Fruit fly (Drosophila melanogaster): ENCODE measurements around the gene CG31988.

The CG31988 gene

DNA sequence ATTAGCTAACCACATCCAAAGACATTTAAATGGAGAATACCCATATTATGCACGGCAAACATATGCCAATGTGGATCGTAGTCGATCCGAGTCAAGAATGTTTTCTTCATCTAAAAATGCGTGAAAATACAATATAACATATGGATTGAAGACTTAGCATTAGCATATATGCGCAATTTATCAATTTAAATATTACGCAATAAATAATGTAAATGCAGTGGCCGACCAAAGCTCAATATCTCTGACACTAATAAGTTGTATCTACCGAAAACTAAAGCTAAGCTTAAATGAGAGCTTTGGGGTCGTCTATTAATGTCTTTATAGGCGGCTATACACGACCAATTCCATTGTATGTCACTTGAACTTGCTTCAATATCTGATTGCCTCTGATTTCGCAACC lies 32.9 kb upstream of the CG31988 start:
- no peak for TF ChIP-seq Myc (optimal IDR thresholded peaks at IDR 0.05)
- no peak for TF ChIP-seq h (optimal IDR thresholded peaks at IDR 0.05)
- no peak for TF ChIP-seq insv (optimal IDR thresholded peaks at IDR 0.05)
- TF ChIP-seq Sin3A (optimal IDR thresholded peaks at IDR 0.05) = no peak
- TF ChIP-seq psq (optimal IDR thresholded peaks at IDR 0.05) = no peak
- TF ChIP-seq ttk (optimal IDR thresholded peaks at IDR 0.05) = no peak

dm6 chr2L:21234388-21234984 lies 31.9 kb upstream of the CG31988 start:
- TF ChIP-seq h (optimal IDR thresholded peaks at IDR 0.05) (no peak), ttk (optimal IDR thresholded peaks at IDR 0.05) (no peak), Myc (optimal IDR thresholded peaks at IDR 0.05) (no peak), Sin3A (optimal IDR thresholded peaks at IDR 0.05) (no peak), insv (optimal IDR thresholded peaks at IDR 0.05) (no peak), psq (optimal IDR thresholded peaks at IDR 0.05) (no peak)

DNA sequence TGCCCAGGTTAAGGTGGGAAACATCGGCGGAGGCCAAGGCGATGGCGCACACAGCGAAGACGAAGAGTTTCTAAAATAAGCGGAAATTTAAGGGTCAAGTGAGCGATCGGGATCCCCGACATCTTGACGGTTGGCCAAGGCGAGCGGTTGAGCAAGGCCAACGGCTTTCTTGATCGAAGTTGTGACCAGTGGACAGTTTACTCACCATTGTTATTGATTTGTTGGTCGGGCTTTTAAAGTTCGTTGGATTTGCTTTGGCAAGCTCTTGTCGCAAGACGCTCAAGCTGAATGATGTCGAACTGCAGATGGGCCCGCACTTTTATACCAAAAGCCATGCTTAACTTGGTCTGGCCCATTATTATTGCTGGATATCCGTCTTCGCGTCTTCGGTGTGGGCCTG lies 30.8 kb upstream of the CG31988 start:
- no peak for TF ChIP-seq insv (optimal IDR thresholded peaks at IDR 0.05)
- no peak for TF ChIP-seq Sin3A (optimal IDR thresholded peaks at IDR 0.05)
- no peak for TF ChIP-seq ttk (optimal IDR thresholded peaks at IDR 0.05)
- no peak for TF ChIP-seq psq (optimal IDR thresholded peaks at IDR 0.05)
- TF ChIP-seq h (optimal IDR thresholded peaks at IDR 0.05) = no peak
- no peak for TF ChIP-seq Myc (optimal IDR thresholded peaks at IDR 0.05)

- no peak for TF ChIP-seq Sin3A (optimal IDR thresholded peaks at IDR 0.05)
- TF ChIP-seq Myc (optimal IDR thresholded peaks at IDR 0.05) = no peak
- no peak for TF ChIP-seq ttk (optimal IDR thresholded peaks at IDR 0.05)
- no peak for TF ChIP-seq psq (optimal IDR thresholded peaks at IDR 0.05)
These were observed 19.2 kb upstream of the CG31988 start for dm6 chr2L:21221778-21222177.

- TF ChIP-seq h (optimal IDR thresholded peaks at IDR 0.05) = no peak
- no peak for TF ChIP-seq Sin3A (optimal IDR thresholded peaks at IDR 0.05)
- no peak for TF ChIP-seq psq (optimal IDR thresholded peaks at IDR 0.05)
- TF ChIP-seq Myc (optimal IDR thresholded peaks at IDR 0.05) = no peak
- TF ChIP-seq insv (optimal IDR thresholded peaks at IDR 0.05) = no peak
- TF ChIP-seq ttk (optimal IDR thresholded peaks at IDR 0.05) = no peak
These were observed 18.5 kb upstream of the CG31988 start, which contains the start of gene CG8677 for dm6 chr2L:21221114-21221578. Gene CG8677, plus strand, starts transcription at chr2L:21221312.

dm6 chr2L:21220396-21220795 lies 17.8 kb upstream of the CG31988 start, which contains the start of gene Atg18b:
Gene Atg18b, minus strand, starts transcription at chr2L:21220572.
- TF ChIP-seq h (optimal IDR thresholded peaks at IDR 0.05) (no peak), psq (optimal IDR thresholded peaks at IDR 0.05) (no peak), insv (optimal IDR thresholded peaks at IDR 0.05) (no peak), ttk (optimal IDR thresholded peaks at IDR 0.05) (no peak), Sin3A (optimal IDR thresholded peaks at IDR 0.05) (no peak), Myc (optimal IDR thresholded peaks at IDR 0.05) (no peak)

DNA sequence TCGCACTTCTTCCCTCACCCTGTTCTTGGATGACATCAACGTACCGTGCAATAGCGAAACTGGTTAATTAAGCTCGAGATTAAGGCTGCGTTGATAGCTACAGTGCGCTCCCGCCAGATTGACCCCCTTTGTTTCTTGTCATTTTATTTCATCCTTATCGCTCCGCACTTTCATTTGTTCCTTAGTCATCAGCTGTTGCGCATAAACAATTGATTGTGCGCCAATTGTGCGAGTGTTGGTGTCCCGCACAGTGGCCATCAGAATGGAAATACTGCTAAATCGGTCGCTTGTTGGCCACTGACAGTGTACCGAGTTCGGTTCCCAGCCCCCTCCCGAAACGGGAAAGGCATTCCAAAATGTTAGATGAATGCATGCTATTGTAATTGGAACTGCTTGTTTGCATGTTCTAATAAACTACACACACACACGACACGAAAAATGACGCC lies 17.1 kb upstream of the CG31988 start:
- TF ChIP-seq h (optimal IDR thresholded peaks at IDR 0.05) = no peak
- no peak for TF ChIP-seq ttk (optimal IDR thresholded peaks at IDR 0.05)
- TF ChIP-seq insv (optimal IDR thresholded peaks at IDR 0.05) = no peak
- no peak for TF ChIP-seq Myc (optimal IDR thresholded peaks at IDR 0.05)
- TF ChIP-seq Sin3A (optimal IDR thresholded peaks at IDR 0.05) = no peak
- TF ChIP-seq psq (optimal IDR thresholded peaks at IDR 0.05) = no peak

- TF ChIP-seq psq (optimal IDR thresholded peaks at IDR 0.05) (no peak), insv (optimal IDR thresholded peaks at IDR 0.05) (no peak), Myc (optimal IDR thresholded peaks at IDR 0.05) (no peak), Sin3A (optimal IDR thresholded peaks at IDR 0.05) (no peak), ttk (optimal IDR thresholded peaks at IDR 0.05) (no peak), h (optimal IDR thresholded peaks at IDR 0.05) (no peak)
These were observed 16.3 kb upstream of the CG31988 start for dm6 chr2L:21218912-21219246.

DNA sequence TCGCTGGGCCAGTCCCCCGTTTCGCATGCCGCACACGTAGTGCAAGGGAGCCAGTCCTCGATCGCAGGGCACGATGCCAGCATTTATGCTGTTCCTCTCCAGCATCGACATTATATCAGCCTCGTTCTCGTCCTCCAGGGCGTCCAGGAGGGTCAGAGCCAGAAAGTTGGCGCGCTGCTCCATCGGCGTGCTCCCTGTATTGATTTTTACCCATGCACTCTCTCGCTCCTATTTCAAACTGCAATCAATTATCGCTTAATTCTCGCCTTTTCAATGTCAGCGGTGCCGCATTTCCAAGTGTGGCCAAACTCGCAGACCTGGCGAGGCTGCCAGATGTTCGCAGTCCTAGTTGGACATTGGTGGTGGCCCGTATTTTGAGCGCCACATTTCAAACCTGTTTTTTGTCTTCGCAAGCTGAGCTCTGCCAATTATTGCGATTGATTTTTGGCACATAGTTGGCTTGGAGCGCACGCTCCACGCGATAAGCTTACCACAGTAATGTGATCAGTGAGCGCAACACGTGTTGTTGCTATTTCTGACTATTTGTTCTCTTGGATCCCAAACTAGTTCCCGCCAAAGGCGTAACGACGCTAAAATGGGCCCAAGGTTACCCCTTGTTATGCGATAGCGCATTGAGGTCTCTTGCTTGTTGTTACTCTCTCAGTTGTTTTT lies 15.8 kb upstream of the CG31988 start, which contains the start of gene CG8679:
Gene CG8679, minus strand, starts transcription at position 305 of the 672 bp plus-strand sequence.
- TF ChIP-seq psq (optimal IDR thresholded peaks at IDR 0.05) = no peak
- no peak for TF ChIP-seq Myc (optimal IDR thresholded peaks at IDR 0.05)
- TF ChIP-seq Sin3A (optimal IDR thresholded peaks at IDR 0.05) = no peak
- no peak for TF ChIP-seq insv (optimal IDR thresholded peaks at IDR 0.05)
- TF ChIP-seq h (optimal IDR thresholded peaks at IDR 0.05) = no peak
- TF ChIP-seq ttk (optimal IDR thresholded peaks at IDR 0.05) = no peak

dm6 chr2L:21214961-21215362 lies 12.4 kb upstream of the CG31988 start:
- TF ChIP-seq Sin3A (optimal IDR thresholded peaks at IDR 0.05) (no peak), Myc (optimal IDR thresholded peaks at IDR 0.05) (no peak), insv (optimal IDR thresholded peaks at IDR 0.05) (no peak), h (optimal IDR thresholded peaks at IDR 0.05) (no peak), psq (optimal IDR thresholded peaks at IDR 0.05) (no peak), ttk (optimal IDR thresholded peaks at IDR 0.05) (no peak)

dm6 chr2L:21206193-21206592 lies 3.6 kb upstream of the CG31988 start, which contains the start of gene clumsy:
Gene clumsy, plus strand, starts transcription at chr2L:21206493.
- TF ChIP-seq Myc (optimal IDR thresholded peaks at IDR 0.05) = no peak
- no peak for TF ChIP-seq insv (optimal IDR thresholded peaks at IDR 0.05)
- no peak for TF ChIP-seq ttk (optimal IDR thresholded peaks at IDR 0.05)
- TF ChIP-seq Sin3A (optimal IDR thresholded peaks at IDR 0.05) = no peak
- TF ChIP-seq h (optimal IDR thresholded peaks at IDR 0.05) = no peak
- TF ChIP-seq psq (optimal IDR thresholded peaks at IDR 0.05) = no peak

dm6 chr2L:21200275-21200674 lies 2.3 kb downstream of the CG31988 start, which contains the start of gene CG31624:
Gene CG31624, minus strand, starts transcription at chr2L:21200375.
- TF ChIP-seq insv (optimal IDR thresholded peaks at IDR 0.05) = no peak
- TF ChIP-seq ttk (optimal IDR thresholded peaks at IDR 0.05) = no peak
- TF ChIP-seq Sin3A (optimal IDR thresholded peaks at IDR 0.05) = no peak
- TF ChIP-seq Myc (optimal IDR thresholded peaks at IDR 0.05) = no peak
